Worm (Caenorhabditis elegans) whole organism, L1 larva: Measurements from ENCODE around the gene W09D6.4.

ENCODE experiments used
- C16A3.4 ChIP-seq: fragments of 150-350 bp; optimal IDR thresholded peaks from 2 replicates; lab custom pipeline; 2014; ENCODE audit warnings: missing biosample characterization, missing genetic modification characterization
- F16B12.6 ChIP-seq: fragments of 150-350 bp; optimal IDR thresholded peaks from 2 replicates; lab custom pipeline; 2014; ENCODE audit warnings: missing biosample characterization, missing genetic modification characterization
- Y116A8C.19 ChIP-seq: sonication (generic microtip); optimal IDR thresholded peaks from 2 replicates; lab custom pipeline; 2016; ENCODE audit warnings: missing compliant biosample characterization, missing genetic modification characterization, borderline replicate concordance
- aha-1 ChIP-seq: fragments of 150-350 bp; optimal IDR thresholded peaks from 2 replicates; lab custom pipeline; 2014; ENCODE audit warnings: missing biosample characterization, missing genetic modification characterization
- ama-1 ChIP-seq: fragments of 150-350 bp; optimal IDR thresholded peaks from 2 replicates; lab custom pipeline; 2014
- ceh-90 ChIP-seq: sonication (generic microtip); optimal IDR thresholded peaks from 2 replicates; lab custom pipeline; 2016; ENCODE audit warnings: missing genetic modification characterization, missing compliant biosample characterization
- ces-1 ChIP-seq: fragments of 150-350 bp; optimal IDR thresholded peaks from 2 replicates; lab custom pipeline; 2014; ENCODE audit warnings: missing biosample characterization, missing genetic modification reagents, missing genetic modification characterization
- dsc-1 ChIP-seq: sonication (generic microtip); optimal IDR thresholded peaks from 2 replicates; lab custom pipeline; 2016; ENCODE audit warnings: mild to moderate bottlenecking, missing genetic modification characterization, missing compliant biosample characterization
- efl-3 ChIP-seq: fragments of 200-800 bp; sonication (Bioruptor generic); optimal IDR thresholded peaks from 2 replicates; lab custom pipeline; 2018; ENCODE audit warnings: mild to moderate bottlenecking, missing genetic modification characterization, missing compliant biosample characterization
- egl-27 ChIP-seq, 2 experiments: fragments of 150-350 bp in 1 of 2; sonication (generic microtip); optimal IDR thresholded peaks; 3 replicates each; lab custom pipeline; 2017 to 2018; ENCODE audit warnings: missing biosample characterization in 2 of 2, missing genetic modification characterization in 2 of 2, missing genetic modification reagents in 2 of 2
- ets-5 ChIP-seq: fragments of 200-800 bp; sonication (Bioruptor generic); IDR thresholded peaks from 2 replicates; pipeline ENCODE4 v1.3.6; 2022; ENCODE audit warnings: missing genetic modification characterization, missing compliant biosample characterization
- fkh-4 ChIP-seq: sonication (generic microtip); optimal IDR thresholded peaks from 2 replicates; lab custom pipeline; 2016; ENCODE audit warnings: missing compliant biosample characterization, missing genetic modification characterization, borderline replicate concordance
- fkh-8 ChIP-seq: sonication (generic microtip); optimal IDR thresholded peaks from 2 replicates; lab custom pipeline; 2016; ENCODE audit warnings: mild to moderate bottlenecking, missing genetic modification characterization, missing compliant biosample characterization
- hlh-4 ChIP-seq: sonication (generic microtip); optimal IDR thresholded peaks from 2 replicates; lab custom pipeline; 2016; ENCODE audit warnings: mild to moderate bottlenecking, missing genetic modification characterization, missing compliant biosample characterization
- irx-1 ChIP-seq: sonication (generic microtip); optimal IDR thresholded peaks from 2 replicates; lab custom pipeline; 2016; ENCODE audit warnings: missing genetic modification characterization, missing compliant biosample characterization
- jun-1 ChIP-seq: fragments of 150-350 bp; optimal IDR thresholded peaks from 2 replicates; lab custom pipeline; 2014; ENCODE audit warnings: missing biosample characterization, missing genetic modification reagents, missing genetic modification characterization
- lin-13 ChIP-seq: fragments of 150-350 bp; optimal IDR thresholded peaks from 2 replicates; lab custom pipeline; 2014; ENCODE audit warnings: missing biosample characterization, missing genetic modification reagents, missing genetic modification characterization
- lin-15B ChIP-seq: fragments of 150-350 bp; sonication (generic microtip); optimal IDR thresholded peaks from 3 replicates; lab custom pipeline; 2014; ENCODE audit warnings: missing biosample characterization, missing genetic modification characterization
- lin-39 ChIP-seq: fragments of 150-350 bp; optimal IDR thresholded peaks from 2 replicates; lab custom pipeline; 2014; ENCODE audit warnings: missing biosample characterization, missing genetic modification reagents, missing genetic modification characterization
- lsy-2 ChIP-seq, 2 experiments: fragments of 150-350 bp; optimal IDR thresholded peaks; 2 replicates each; lab custom pipeline; 2014; ENCODE audit warnings: missing biosample characterization in 2 of 2, missing genetic modification characterization in 2 of 2
- mab-9 ChIP-seq: fragments of 200-800 bp; sonication (Bioruptor generic); IDR thresholded peaks from 2 replicates; pipeline ENCODE4 v1.3.6; 2022; ENCODE audit warnings: missing genetic modification reagents, missing genetic modification characterization, missing compliant biosample characterization
- mdl-1 ChIP-seq, 2 experiments: fragments of 150-350 bp; optimal IDR thresholded peaks; 2 replicates each; lab custom pipeline; 2014 to 2017; ENCODE audit warnings: missing biosample characterization in 2 of 2, missing genetic modification characterization in 2 of 2, inconsistent platforms in 1 of 2
- mef-2 ChIP-seq: fragments of 150-350 bp; optimal IDR thresholded peaks from 2 replicates; lab custom pipeline; 2014; ENCODE audit warnings: missing biosample characterization, missing genetic modification characterization
- mep-1 ChIP-seq: fragments of 150-350 bp; optimal IDR thresholded peaks from 2 replicates; lab custom pipeline; 2014; ENCODE audit warnings: missing biosample characterization, missing genetic modification characterization
- nhr-11 ChIP-seq: fragments of 150-350 bp; optimal IDR thresholded peaks from 2 replicates; lab custom pipeline; 2014; ENCODE audit warnings: missing biosample characterization, missing genetic modification characterization
- nhr-12 ChIP-seq: sonication (generic microtip); optimal IDR thresholded peaks from 2 replicates; lab custom pipeline; 2017; ENCODE audit warnings: missing biosample characterization, missing genetic modification characterization
- nhr-19 ChIP-seq: fragments of 200-800 bp; sonication (Bioruptor generic); conservative IDR thresholded peaks from 2 replicates; pipeline ENCODE4 v1.3.6; 2022; ENCODE audit warnings: missing genetic modification characterization, missing compliant biosample characterization
- nhr-237 ChIP-seq: fragments of 150-350 bp; optimal IDR thresholded peaks from 2 replicates; lab custom pipeline; 2014; ENCODE audit warnings: missing biosample characterization, missing genetic modification characterization
- nhr-28 ChIP-seq: fragments of 150-350 bp; optimal IDR thresholded peaks from 2 replicates; lab custom pipeline; 2014; ENCODE audit warnings: missing biosample characterization, missing genetic modification characterization
- nhr-47 ChIP-seq: sonication (generic microtip); optimal IDR thresholded peaks from 2 replicates; lab custom pipeline; 2016; ENCODE audit warnings: mild to moderate bottlenecking, missing genetic modification characterization, moderate library complexity, missing compliant biosample characterization
- nhr-76 ChIP-seq: sonication (generic microtip); optimal IDR thresholded peaks from 2 replicates; lab custom pipeline; 2017; ENCODE audit warnings: missing biosample characterization, missing genetic modification characterization
- nhr-77 ChIP-seq: fragments of 150-350 bp; optimal IDR thresholded peaks from 2 replicates; lab custom pipeline; 2014; ENCODE audit warnings: missing biosample characterization, missing genetic modification characterization
- nhr-84 ChIP-seq: sonication (generic microtip); optimal IDR thresholded peaks from 2 replicates; lab custom pipeline; 2017; ENCODE audit warnings: missing biosample characterization, missing genetic modification characterization
- nhr-90 ChIP-seq: sonication (generic microtip); optimal IDR thresholded peaks from 2 replicates; lab custom pipeline; 2016; ENCODE audit warnings: mild to moderate bottlenecking, missing genetic modification characterization, missing compliant biosample characterization; ENCODE audit not compliant: poor library complexity
- pax-3 ChIP-seq: fragments of 200-800 bp; sonication (Bioruptor generic); optimal IDR thresholded peaks from 2 replicates; lab custom pipeline; 2018; ENCODE audit warnings: mild to moderate bottlenecking, missing genetic modification characterization, moderate library complexity, missing compliant biosample characterization
- pqm-1 ChIP-seq: sonication (generic microtip); optimal IDR thresholded peaks from 3 replicates; lab custom pipeline; 2017; ENCODE audit warnings: missing biosample characterization, missing genetic modification characterization
- rnt-1 ChIP-seq: sonication (generic microtip); optimal IDR thresholded peaks from 2 replicates; lab custom pipeline; 2016; ENCODE audit warnings: mild to moderate bottlenecking, missing genetic modification characterization, moderate library complexity, missing compliant biosample characterization
- snpc-4 ChIP-seq: fragments of 150-350 bp; optimal IDR thresholded peaks from 2 replicates; lab custom pipeline; 2014; ENCODE audit warnings: missing biosample characterization, missing genetic modification characterization
- snu-23 ChIP-seq: sonication (generic microtip); optimal IDR thresholded peaks from 2 replicates; lab custom pipeline; 2016; ENCODE audit warnings: missing genetic modification characterization, missing compliant biosample characterization
- sptf-1 ChIP-seq: fragments of 150-350 bp; optimal IDR thresholded peaks from 2 replicates; lab custom pipeline; 2014; ENCODE audit warnings: missing biosample characterization, missing genetic modification characterization
- sup-37 ChIP-seq: fragments of 200-800 bp; sonication (Bioruptor generic); optimal IDR thresholded peaks from 2 replicates; lab custom pipeline; 2018; ENCODE audit warnings: mild to moderate bottlenecking, missing genetic modification characterization, missing compliant biosample characterization
- swsn-7 ChIP-seq: sonication (generic microtip); optimal IDR thresholded peaks from 2 replicates; lab custom pipeline; 2016; ENCODE audit warnings: missing genetic modification characterization, missing compliant biosample characterization
- tbx-2 ChIP-seq: sonication (generic microtip); optimal IDR thresholded peaks from 2 replicates; lab custom pipeline; 2016; ENCODE audit warnings: missing genetic modification characterization, missing compliant biosample characterization
- tlp-1 ChIP-seq: fragments of 150-350 bp; optimal IDR thresholded peaks from 2 replicates; lab custom pipeline; 2014; ENCODE audit warnings: missing biosample characterization, missing genetic modification characterization
- unc-130 ChIP-seq: fragments of 150-350 bp; optimal IDR thresholded peaks from 2 replicates; lab custom pipeline; 2017; ENCODE audit warnings: missing biosample characterization, missing genetic modification characterization, inconsistent platforms
- unc-30 ChIP-seq: sonication (generic microtip); optimal IDR thresholded peaks from 2 replicates; lab custom pipeline; 2017; ENCODE audit warnings: missing biosample characterization, missing genetic modification characterization
- unc-86 ChIP-seq: sonication (generic microtip); optimal IDR thresholded peaks from 2 replicates; lab custom pipeline; 2016; ENCODE audit warnings: missing genetic modification characterization, missing compliant biosample characterization
- vab-15 ChIP-seq: sonication (generic microtip); optimal IDR thresholded peaks from 2 replicates; lab custom pipeline; 2017; ENCODE audit warnings: missing genotype, mild to moderate bottlenecking, missing genetic modification characterization, missing compliant biosample characterization
- xbp-1 ChIP-seq: sonication (generic microtip); optimal IDR thresholded peaks from 2 replicates; lab custom pipeline; 2016; ENCODE audit warnings: missing genetic modification characterization, missing compliant biosample characterization
- zag-1 ChIP-seq: fragments of 150-350 bp; optimal IDR thresholded peaks from 2 replicates; lab custom pipeline; 2014; ENCODE audit warnings: missing biosample characterization, missing genetic modification characterization
- zip-4 ChIP-seq: fragments of 200-800 bp; sonication (Bioruptor generic); optimal IDR thresholded peaks from 2 replicates; lab custom pipeline; 2018; ENCODE audit warnings: mild to moderate bottlenecking, missing genetic modification characterization, moderate library complexity, missing compliant biosample characterization

The W09D6.4 gene

ce11 chrIII:11063259-11063658 lies 16.3 kb upstream of the W09D6.4 start, which contains the start of gene rsa-2 (continued):
- TF ChIP-seq mdl-1 (tag; optimal IDR thresholded peaks at IDR 0.05; lab: Kevin White, UChicago) = peak in 1 of 2 experiments; percentile 30
- no peak for TF ChIP-seq nhr-11 (tag; lab: Kevin White, UChicago)
- TF ChIP-seq F16B12.6 (tag; lab: Kevin White, UChicago) = peak; percentile 99
- TF ChIP-seq Y116A8C.19 = no peak
- peak; percentile 46 for TF ChIP-seq pax-3 (tag; lab: Kevin White, UChicago)
- peak; percentile 14 for TF ChIP-seq lin-39 (tag; lab: Kevin White, UChicago)
- peak; percentile 35 for TF ChIP-seq fkh-8 (tag; lab: Kevin White, UChicago)
- no peak for TF ChIP-seq nhr-12
- no peak for TF ChIP-seq nhr-237 (tag; lab: Kevin White, UChicago)
- TF ChIP-seq sptf-1 (tag; lab: Kevin White, UChicago) = no peak
- peak; percentile 75 for TF ChIP-seq snu-23 (GFP tag; lab: Kevin White, UChicago)
- peak; percentile 71 for TF ChIP-seq swsn-7 (tag; lab: Kevin White, UChicago)
- peak; percentile 31 for TF ChIP-seq vab-15 (tag; lab: Kevin White, UChicago)
- no peak for TF ChIP-seq unc-30 (tag; lab: Kevin White, UChicago)

- no peak for TF ChIP-seq lin-15B (tag; lab: Kevin White, UChicago)
- no peak for TF ChIP-seq nhr-47 (tag; lab: Kevin White, UChicago)
- TF ChIP-seq mep-1 (tag; lab: Kevin White, UChicago) = no peak
- TF ChIP-seq tlp-1 (tag; lab: Kevin White, UChicago) = no peak
- TF ChIP-seq efl-3 (GFP tag; lab: Kevin White, UChicago) = no peak
- no peak for TF ChIP-seq egl-27 (tag; optimal IDR thresholded peaks at IDR 0.05; lab: Kevin White, UChicago)
- no peak for TF ChIP-seq ces-1
- no peak for TF ChIP-seq dsc-1 (tag; lab: Kevin White, UChicago)
- no peak for TF ChIP-seq C16A3.4
- no peak for TF ChIP-seq unc-130
- no peak for TF ChIP-seq xbp-1 (tag; lab: Kevin White, UChicago)
- no peak for TF ChIP-seq ama-1 (lab: Kevin White, UChicago)
- TF ChIP-seq lin-13 (GFP tag; lab: Kevin White, UChicago) = no peak
- no peak for TF ChIP-seq nhr-19 (GFP tag; lab: Robert Waterston, UW)
- no peak for TF ChIP-seq nhr-90
- TF ChIP-seq mab-9 = no peak
- no peak for TF ChIP-seq unc-30 (tag; lab: Kevin White, UChicago)
- TF ChIP-seq unc-86 (tag; lab: Kevin White, UChicago) = no peak
Measured at ce11 chrIII:11064576-11064975, 15.0 kb upstream of the W09D6.4 start.

ce11 chrIII:11066691-11067090 lies 12.9 kb upstream of the W09D6.4 start:
- peak; percentile 75 to 84 for TF ChIP-seq lsy-2 (tag; optimal IDR thresholded peaks at IDR 0.05; lab: Kevin White, UChicago)
- peak; percentile 68 for TF ChIP-seq zip-4
- no peak for TF ChIP-seq sptf-1 (tag; lab: Kevin White, UChicago)
- no peak for TF ChIP-seq nhr-28 (tag; lab: Kevin White, UChicago)
- peak; percentile 39 for TF ChIP-seq aha-1 (tag; lab: Kevin White, UChicago)
- peak; percentile 95 for TF ChIP-seq dsc-1 (tag; lab: Kevin White, UChicago)
- TF ChIP-seq pqm-1 = no peak
- no peak for TF ChIP-seq nhr-84
- no peak for TF ChIP-seq hlh-4 (tag; lab: Kevin White, UChicago)
- TF ChIP-seq irx-1 (tag; lab: Kevin White, UChicago) = peak; percentile 87
- TF ChIP-seq zag-1 (tag; lab: Kevin White, UChicago) = no peak
- no peak for TF ChIP-seq nhr-76 (tag; lab: Kevin White, UChicago)
- TF ChIP-seq rnt-1 (tag; lab: Kevin White, UChicago) = peak; percentile 95
- TF ChIP-seq ets-5 (GFP tag; lab: Robert Waterston, UW) = no peak
- no peak for TF ChIP-seq efl-3 (GFP tag; lab: Kevin White, UChicago)
- TF ChIP-seq mef-2 (tag; lab: Kevin White, UChicago) = peak; percentile 49
- TF ChIP-seq sup-37 (GFP tag; lab: Kevin White, UChicago) = peak; percentile 84
- peak; percentile 53 for TF ChIP-seq fkh-4 (tag; lab: Kevin White, UChicago)
- TF ChIP-seq tbx-2 (tag; lab: Kevin White, UChicago) = peak; percentile 88
- TF ChIP-seq ceh-90 = no peak
- TF ChIP-seq ama-1 (lab: Kevin White, UChicago) = no peak
- peak; percentile 89 for TF ChIP-seq jun-1 (tag; lab: Kevin White, UChicago)
- peak; percentile 25 for TF ChIP-seq nhr-77 (tag; lab: Kevin White, UChicago)
- no peak for TF ChIP-seq egl-27 (tag; optimal IDR thresholded peaks at IDR 0.05; lab: Kevin White, UChicago)
- TF ChIP-seq snpc-4 = peak; percentile 68
- peak; percentile 90 for TF ChIP-seq snu-23 (GFP tag; lab: Kevin White, UChicago)
- no peak for TF ChIP-seq Y116A8C.19
- TF ChIP-seq lin-13 (GFP tag; lab: Kevin White, UChicago) = peak; percentile 71
- TF ChIP-seq C16A3.4 = peak; percentile 81
